Fruit fly (Drosophila melanogaster) whole organism, embryonic: ENCODE data around the gene aos.
A peak's percentile ranks its signal among the peaks of the same experiment; 100 is the strongest.

Experiments used
- B-H2 ChIP-seq: fragments of 200-800 bp; sonication (Bioruptor generic); optimal IDR thresholded peaks from 2 replicates; lab custom pipeline; 2018; ENCODE audit warnings: missing biosample characterization, mild to moderate bottlenecking, missing genetic modification characterization
- CG12236 ChIP-seq: fragments of 200-800 bp; sonication (Bioruptor generic); optimal IDR thresholded peaks from 2 replicates; lab custom pipeline; 2016; ENCODE audit warnings: missing biosample characterization, missing genetic modification characterization
- CG12942 ChIP-seq: fragments of 200-800 bp; sonication (Bioruptor generic); optimal IDR thresholded peaks from 3 replicates; lab custom pipeline; 2016; ENCODE audit warnings: missing biosample characterization, missing genetic modification characterization
- CG14050 ChIP-seq: fragments of 200-800 bp; sonication (Bioruptor generic); IDR thresholded peaks from 3 replicates; pipeline ENCODE4 v1.3.6; 2022; ENCODE audit warnings: missing biosample characterization, missing genetic modification characterization
- CG14441 ChIP-seq: fragments of 200-800 bp; sonication (Bioruptor generic); IDR thresholded peaks from 2 replicates; pipeline ENCODE4 v1.3.6; 2022; ENCODE audit warnings: missing biosample characterization, missing genetic modification characterization
- CG14667 ChIP-seq: fragments of 200-800 bp; sonication (Bioruptor generic); IDR thresholded peaks from 2 replicates; pipeline ENCODE4 v1.3.6; 2022; ENCODE audit warnings: missing biosample characterization, missing genetic modification characterization
- CG15011 ChIP-seq: fragments of 200-800 bp; sonication (Bioruptor generic); optimal IDR thresholded peaks from 3 replicates; lab custom pipeline; 2018; ENCODE audit warnings: missing biosample characterization, mild to moderate bottlenecking, missing genetic modification characterization
- CG15696 ChIP-seq: fragments of 200-800 bp; sonication (Bioruptor generic); optimal IDR thresholded peaks from 2 replicates; lab custom pipeline; 2019; ENCODE audit warnings: missing biosample characterization, mild to moderate bottlenecking, missing genetic modification characterization, moderate library complexity
- CG17385 ChIP-seq: fragments of 200-800 bp; sonication (Bioruptor generic); optimal IDR thresholded peaks from 3 replicates; lab custom pipeline; 2018; ENCODE audit warnings: missing biosample characterization, mild to moderate bottlenecking, missing genetic modification characterization
- CG1792 ChIP-seq: fragments of 200-800 bp; sonication (Bioruptor generic); optimal IDR thresholded peaks from 2 replicates; lab custom pipeline; 2016; ENCODE audit warnings: missing biosample characterization, missing genetic modification characterization
- CG1832 ChIP-seq: fragments of 200-800 bp; sonication (Bioruptor generic); optimal IDR thresholded peaks from 2 replicates; lab custom pipeline; 2017; ENCODE audit warnings: missing biosample characterization, mild to moderate bottlenecking, missing genetic modification characterization, inconsistent platforms
- CG30403 ChIP-seq: fragments of 200-800 bp; sonication (Bioruptor generic); optimal IDR thresholded peaks from 3 replicates; lab custom pipeline; 2016; ENCODE audit warnings: missing biosample characterization, missing genetic modification characterization
- CG33557 ChIP-seq: fragments of 200-800 bp; sonication (Bioruptor generic); optimal IDR thresholded peaks from 2 replicates; lab custom pipeline; 2019; ENCODE audit warnings: missing biosample characterization, mild to moderate bottlenecking, missing genetic modification characterization, moderate library complexity
- CG4404 ChIP-seq: fragments of 200-800 bp; sonication (Bioruptor generic); IDR thresholded peaks from 2 replicates; pipeline ENCODE4 v1.3.6; 2022; ENCODE audit warnings: missing biosample characterization, missing genetic modification characterization
- CG4617 ChIP-seq: fragments of 200-800 bp; sonication (Bioruptor generic); optimal IDR thresholded peaks from 3 replicates; lab custom pipeline; 2016; ENCODE audit warnings: missing biosample characterization, missing genetic modification characterization, borderline replicate concordance
- CG4730 ChIP-seq: fragments of 200-800 bp; sonication (Bioruptor generic); IDR thresholded peaks from 2 replicates; pipeline ENCODE4 v1.3.6; 2022; ENCODE audit warnings: missing biosample characterization, missing genetic modification characterization
- CG6175 ChIP-seq: fragments of 200-800 bp; sonication (Bioruptor generic); IDR thresholded peaks from 3 replicates; pipeline ENCODE4 v1.3.6; 2022; ENCODE audit warnings: missing biosample characterization, missing genetic modification characterization
- CG7556 ChIP-seq: fragments of 200-800 bp; sonication (Bioruptor generic); optimal IDR thresholded peaks from 2 replicates; lab custom pipeline; 2017; ENCODE audit warnings: missing biosample characterization, mild to moderate bottlenecking, missing genetic modification characterization
- CkIIα-i1 ChIP-seq: fragments of 200-800 bp; sonication (Bioruptor generic); IDR thresholded peaks from 2 replicates; pipeline ENCODE4 v1.3.6; 2022; ENCODE audit warnings: missing biosample characterization, missing genetic modification characterization
- D19A ChIP-seq: fragments of 200-800 bp; optimal IDR thresholded peaks from 3 replicates; lab custom pipeline; 2019; ENCODE audit warnings: missing biosample characterization, mild to moderate bottlenecking, missing genetic modification characterization, moderate library complexity
- Dll ChIP-seq: fragments of 200-800 bp; sonication (Bioruptor generic); IDR thresholded peaks from 4 replicates; pipeline ENCODE4 v1.3.6; 2022; ENCODE audit warnings: missing biosample characterization, missing genetic modification characterization; ENCODE audit not compliant: partially characterized antibody
- Dp ChIP-seq: fragments of 200-800 bp; sonication (Bioruptor generic); optimal IDR thresholded peaks from 2 replicates; lab custom pipeline; 2018; ENCODE audit warnings: missing biosample characterization, mild to moderate bottlenecking, missing genetic modification characterization, moderate library complexity
- Hand ChIP-seq: fragments of 200-800 bp; sonication (Bioruptor generic); optimal IDR thresholded peaks from 2 replicates; lab custom pipeline; 2017; ENCODE audit warnings: mild to moderate bottlenecking, missing biosample characterization, missing genetic modification reagents, missing genetic modification characterization
- HmgZ ChIP-seq: fragments of 200-800 bp; sonication (Bioruptor generic); optimal IDR thresholded peaks from 2 replicates; lab custom pipeline; 2018; ENCODE audit warnings: missing biosample characterization, mild to moderate bottlenecking, missing genetic modification characterization
- Kr ChIP-seq: fragments of 200-800 bp; sonication (Bioruptor generic); optimal IDR thresholded peaks from 2 replicates; lab custom pipeline; 2017; ENCODE audit warnings: missing biosample characterization, mild to moderate bottlenecking, missing genetic modification characterization
- Mes4 ChIP-seq: fragments of 200-800 bp; sonication (Bioruptor generic); optimal IDR thresholded peaks from 2 replicates; lab custom pipeline; 2016; ENCODE audit warnings: missing biosample characterization, missing genetic modification characterization
- Nf-YA ChIP-seq: fragments of 200-800 bp; sonication (Bioruptor generic); IDR thresholded peaks from 2 replicates; pipeline ENCODE4 v1.3.6; 2022; ENCODE audit warnings: missing biosample characterization, missing genetic modification characterization
- NfI ChIP-seq: fragments of 200-800 bp; sonication (Bioruptor generic); optimal IDR thresholded peaks from 3 replicates; lab custom pipeline; 2018; ENCODE audit warnings: missing biosample characterization, mild to moderate bottlenecking, missing genetic modification characterization, moderate library complexity
- Side ChIP-seq: fragments of 200-800 bp; sonication (Bioruptor generic); optimal IDR thresholded peaks from 2 replicates; lab custom pipeline; 2016; ENCODE audit warnings: missing biosample characterization, missing genetic modification characterization
- TFAM ChIP-seq: fragments of 200-800 bp; sonication (Bioruptor generic); optimal IDR thresholded peaks from 2 replicates; lab custom pipeline; 2017; ENCODE audit warnings: missing biosample characterization, missing genetic modification characterization, inconsistent platforms
- Tbp ChIP-seq: fragments of >200 bp; optimal IDR thresholded peaks from 2 replicates; lab custom pipeline; 2018; ENCODE audit warnings: missing biosample characterization, missing genetic modification characterization
- Usf ChIP-seq: fragments of 200-800 bp; sonication (Bioruptor generic); optimal IDR thresholded peaks from 2 replicates; lab custom pipeline; 2017; ENCODE audit warnings: missing genotype, missing biosample characterization, missing genetic modification characterization
- Xbp1 ChIP-seq: fragments of 200-800 bp; sonication (Bioruptor generic); optimal IDR thresholded peaks from 3 replicates; lab custom pipeline; 2016; ENCODE audit warnings: missing biosample characterization, mild to moderate bottlenecking, missing genetic modification characterization
- YL-1 ChIP-seq: fragments of 200-800 bp; sonication (Bioruptor generic); optimal IDR thresholded peaks from 3 replicates; lab custom pipeline; 2017; ENCODE audit warnings: missing biosample characterization, mild to moderate bottlenecking, missing genetic modification characterization
- al ChIP-seq: fragments of 200-800 bp; sonication (Bioruptor generic); IDR thresholded peaks from 2 replicates; pipeline ENCODE4 v1.3.6; 2022; ENCODE audit warnings: missing biosample characterization, missing genetic modification characterization
- bbx ChIP-seq: fragments of 200-800 bp; sonication (Bioruptor generic); IDR thresholded peaks from 2 replicates; pipeline ENCODE4 v1.3.6; 2022; ENCODE audit warnings: missing biosample characterization, missing genetic modification characterization; ENCODE audit not compliant: partially characterized antibody
- br ChIP-seq: fragments of >200 bp; optimal IDR thresholded peaks from 2 replicates; lab custom pipeline; 2017
- crc ChIP-seq: fragments of 200-800 bp; sonication (Bioruptor generic); optimal IDR thresholded peaks from 2 replicates; lab custom pipeline; 2016; ENCODE audit warnings: missing biosample characterization, missing genetic modification characterization
- dysf ChIP-seq: fragments of 200-800 bp; sonication (Bioruptor generic); IDR thresholded peaks from 3 replicates; pipeline ENCODE4 v1.3.6; 2022; ENCODE audit warnings: missing biosample characterization, missing genetic modification characterization
- gro ChIP-seq: fragments of 200-800 bp; sonication (Bioruptor generic); optimal IDR thresholded peaks from 2 replicates; lab custom pipeline; 2016; ENCODE audit warnings: missing biosample characterization, missing genetic modification characterization
- hb ChIP-seq: fragments of 200-800 bp; sonication (Bioruptor generic); IDR thresholded peaks from 3 replicates; pipeline ENCODE4 v1.3.6; 2022; ENCODE audit warnings: missing biosample characterization, missing genetic modification characterization; ENCODE audit not compliant: partially characterized antibody
- hkb ChIP-seq, 2 experiments: fragments of 200-800 bp in 1 of 2; fragments of >200 bp in 1 of 2; sonication (Bioruptor generic) in 1 of 2; IDR thresholded peaks in 1 of 2; optimal IDR thresholded peaks in 1 of 2; 2 replicates each; pipeline versions ENCODE4 v1.3.6 to Lab custom; 2017 to 2022; ENCODE audit warnings: missing biosample characterization in 1 of 2, missing genetic modification characterization in 1 of 2
- kay ChIP-seq: fragments of 200-800 bp; sonication (Bioruptor generic); optimal IDR thresholded peaks from 2 replicates; lab custom pipeline; 2016; ENCODE audit warnings: missing biosample characterization, missing genetic modification characterization
- odd ChIP-seq: fragments of 200-800 bp; sonication (Bioruptor generic); optimal IDR thresholded peaks from 2 replicates; lab custom pipeline; 2017; ENCODE audit warnings: missing biosample characterization, mild to moderate bottlenecking, missing genetic modification characterization
- prd ChIP-seq, 3 experiments: fragments of >200 bp in 2 of 3; fragments of 200-800 bp in 1 of 3; sonication (Bioruptor generic) in 1 of 3; optimal IDR thresholded peaks in 2 of 3; IDR thresholded peaks in 1 of 3; 2 replicates in 2 of 3; 3 replicates in 1 of 3; pipeline versions ENCODE4 v1.3.6 to Lab custom; 2017 to 2022; ENCODE audit warnings: missing biosample characterization in 1 of 3, missing genetic modification characterization in 1 of 3
- sim ChIP-seq: fragments of 200-800 bp; sonication (Bioruptor generic); IDR thresholded peaks from 2 replicates; pipeline ENCODE4 v1.3.6; 2022; ENCODE audit warnings: missing biosample characterization, missing genetic modification characterization
- stwl ChIP-seq: fragments of 200-800 bp; sonication (Bioruptor generic); optimal IDR thresholded peaks from 3 replicates; lab custom pipeline; 2018; ENCODE audit warnings: missing biosample characterization, mild to moderate bottlenecking, missing genetic modification characterization, moderate library complexity
- tll ChIP-seq, 2 experiments: fragments of 200-800 bp in 1 of 2; fragments of >200 bp in 1 of 2; sonication (Bioruptor generic) in 1 of 2; optimal IDR thresholded peaks; 2 replicates each; lab custom pipeline; 2017 to 2019; ENCODE audit warnings: missing biosample characterization in 2 of 2, missing genetic modification characterization in 2 of 2, mild to moderate bottlenecking in 1 of 2, moderate library complexity in 1 of 2
- toy ChIP-seq: fragments of 200-800 bp; sonication (Bioruptor generic); IDR thresholded peaks from 2 replicates; pipeline ENCODE4 v1.3.6; 2022; ENCODE audit warnings: missing biosample characterization, missing genetic modification characterization
- vnd ChIP-seq: fragments of 200-800 bp; sonication (Bioruptor generic); IDR thresholded peaks from 3 replicates; pipeline ENCODE4 v1.3.6; 2022; ENCODE audit warnings: missing biosample characterization, missing genetic modification characterization; ENCODE audit not compliant: partially characterized antibody
- zen ChIP-seq: fragments of 200-800 bp; sonication (Bioruptor generic); optimal IDR thresholded peaks from 3 replicates; lab custom pipeline; 2018; ENCODE audit warnings: missing biosample characterization, mild to moderate bottlenecking, missing genetic modification characterization, moderate library complexity

Gene aos

dm6 chr3L:16474130-16474529 is 9.3 kb downstream of the aos start (continued):
- TF ChIP-seq CG33557 (GFP tag; lab: Kevin White, UChicago) (no peak), D19A (tag; lab: Kevin White, UChicago) (no peak), CG4617 (GFP tag; lab: Kevin White, UChicago) (no peak), odd (GFP tag; lab: Kevin White, UChicago) (no peak), CG6175 (no peak), HmgZ (tag; lab: Kevin White, UChicago) (no peak), CG4404 (GFP tag; lab: Robert Waterston, UW) (no peak), dysf (no peak), CG15011 (no peak), prd (optimal IDR thresholded peaks at IDR 0.05; lab: Kevin White, UChicago) (no peak), prd (GFP tag; IDR thresholded peaks at IDR 0.05; lab: Robert Waterston, UW) (no peak), YL-1 (no peak), crc (no peak), al (GFP tag; lab: Robert Waterston, UW) (no peak), vnd (GFP tag; lab: Robert Waterston, UW) (no peak), CG7556 (GFP tag; lab: Kevin White, UChicago) (peak; percentile 49), toy (GFP tag; lab: Robert Waterston, UW) (no peak), Xbp1 (no peak), Tbp (no peak), CG30403 (GFP tag; lab: Kevin White, UChicago) (peak; percentile 47), CG15696 (tag; lab: Kevin White, UChicago) (no peak), br (lab: Kevin White, UChicago) (no peak), gro (GFP tag; lab: Kevin White, UChicago) (no peak), Nf-YA (GFP tag; lab: Robert Waterston, UW) (no peak), Hand (GFP tag; lab: Kevin White, UChicago) (no peak), stwl (tag; lab: Kevin White, UChicago) (no peak), Dp (GFP tag; lab: Kevin White, UChicago) (no peak), Mes4 (GFP tag; lab: Kevin White, UChicago) (no peak), CG14667 (no peak), CG4730 (GFP tag; lab: Robert Waterston, UW) (no peak), CG1832 (GFP tag; lab: Kevin White, UChicago) (no peak), hkb (optimal IDR thresholded peaks at IDR 0.05; lab: Kevin White, UChicago) (no peak), hkb (GFP tag; IDR thresholded peaks at IDR 0.05; lab: Robert Waterston, UW) (0 out of 2 replicates have a peak, but pooled peaks have one; percentile 19), NfI (no peak), Dll (no peak), CG14050 (GFP tag; lab: Robert Waterston, UW) (no peak), bbx (GFP tag; lab: Robert Waterston, UW) (no peak), CG12942 (GFP tag; lab: Kevin White, UChicago) (no peak), Usf (GFP tag; lab: Kevin White, UChicago) (no peak), CG1792 (GFP tag; lab: Kevin White, UChicago) (no peak), CG17385 (GFP tag; lab: Kevin White, UChicago) (no peak), CkIIα-i1 (GFP tag; lab: Robert Waterston, UW) (no peak), CG14441 (no peak), Side (GFP tag; lab: Kevin White, UChicago) (no peak), tll (GFP tag; optimal IDR thresholded peaks at IDR 0.05; lab: Kevin White, UChicago) (no peak), CG12236 (GFP tag; lab: Kevin White, UChicago) (no peak), B-H2 (GFP tag; lab: Kevin White, UChicago) (no peak), zen (tag; lab: Kevin White, UChicago) (no peak), sim (GFP tag; lab: Robert Waterston, UW) (no peak), Kr (GFP tag; lab: Kevin White, UChicago) (no peak), hb (GFP tag; lab: Robert Waterston, UW) (no peak), TFAM (no peak), kay (GFP tag; lab: Kevin White, UChicago) (no peak)
